Fruit fly (Drosophila melanogaster): Measurements from ENCODE around the gene CG6441.

DNA sequence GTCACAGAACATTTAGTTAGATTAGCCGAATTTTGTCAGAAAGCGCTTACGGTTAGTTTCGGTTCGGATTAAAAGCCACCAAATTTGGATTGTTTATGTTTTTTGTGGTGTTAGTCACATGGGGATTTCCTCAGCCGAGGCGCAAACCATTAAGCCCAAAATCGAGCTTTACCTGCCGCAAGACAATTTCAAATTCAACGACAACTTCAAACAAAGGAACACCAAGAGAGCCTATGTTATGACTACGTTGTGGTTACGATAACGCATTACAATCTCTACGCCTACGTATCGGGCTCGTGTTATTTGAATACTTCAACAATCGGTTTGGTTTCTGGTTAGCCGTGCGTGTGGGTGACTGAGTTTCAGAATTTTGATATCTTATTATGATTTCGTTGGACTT, 1.3 kb upstream of the CG6441 start:
- TF ChIP-seq esn (GFP tag; optimal IDR thresholded peaks at IDR 0.05) = no peak
- TF ChIP-seq dac (GFP tag; optimal IDR thresholded peaks at IDR 0.05) = no peak
- TF ChIP-seq CG6163 (GFP tag; IDR thresholded peaks at IDR 0.05) = no peak
- no peak for TF ChIP-seq CG8319 (GFP tag; optimal IDR thresholded peaks at IDR 0.05)
- no peak for TF ChIP-seq salr (GFP tag; optimal IDR thresholded peaks at IDR 0.05)
- no peak for TF ChIP-seq achi (GFP tag; optimal IDR thresholded peaks at IDR 0.05)
- no peak for TF ChIP-seq acj6 (GFP tag; optimal IDR thresholded peaks at IDR 0.05)
- no peak for TF ChIP-seq CG10631 (GFP tag; optimal IDR thresholded peaks at IDR 0.05)
- no peak for TF ChIP-seq CG4318 (GFP tag; optimal IDR thresholded peaks at IDR 0.05)
- TF ChIP-seq eg (GFP tag; IDR thresholded peaks at IDR 0.05) = no peak
- TF ChIP-seq lz (GFP tag; optimal IDR thresholded peaks at IDR 0.05) = no peak
- TF ChIP-seq OdsH (GFP tag; optimal IDR thresholded peaks at IDR 0.05) = no peak
